Fruit fly (Drosophila melanogaster): ENCODE results near the gene JIL-1.

DNA sequence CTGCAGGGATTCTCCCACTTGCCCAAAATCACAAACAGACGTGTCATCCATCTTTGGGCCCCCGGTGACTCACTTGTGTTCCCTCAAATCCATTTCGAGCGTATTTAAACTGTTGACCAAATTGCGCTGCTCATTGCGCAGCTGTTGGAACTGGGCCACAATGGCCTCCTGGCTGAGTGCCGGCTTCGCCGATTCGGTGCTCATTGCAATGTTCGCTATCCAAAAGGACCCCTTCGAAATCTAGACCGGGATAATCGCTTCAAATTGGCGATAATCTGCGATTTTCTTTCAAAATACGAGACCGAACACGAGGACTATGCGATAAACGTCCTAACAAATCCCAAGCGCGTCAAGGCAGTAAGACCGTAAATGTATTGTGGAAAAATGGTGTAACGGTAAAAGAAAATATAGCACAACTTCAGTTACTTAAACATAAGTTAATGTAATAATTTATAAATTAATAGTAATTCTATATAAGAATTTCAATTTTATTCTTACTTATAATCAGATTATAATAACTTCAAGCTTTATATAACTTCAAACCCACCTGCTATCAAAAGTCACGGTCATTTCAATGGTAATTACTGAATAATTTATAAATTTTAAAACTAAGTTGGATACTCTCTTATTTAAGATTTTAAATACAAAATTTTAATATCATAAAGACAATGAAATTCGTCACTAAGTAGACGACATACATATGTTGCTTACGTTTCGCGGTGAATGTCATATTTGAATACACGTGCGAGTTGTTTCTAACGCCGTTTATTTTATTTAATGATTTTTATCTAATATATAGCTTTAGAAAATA, 18.7 kb downstream of the JIL-1 start, which contains the start of the genes Pfdn2 and Noc1:
- no peak for TF ChIP-seq Mio (GFP tag; optimal IDR thresholded peaks at IDR 0.05)
- no peak for TF ChIP-seq h (GFP tag; optimal IDR thresholded peaks at IDR 0.05)
- TF ChIP-seq usp (GFP tag; optimal IDR thresholded peaks at IDR 0.05) = no peak
- no peak for TF ChIP-seq Jra (GFP tag; optimal IDR thresholded peaks at IDR 0.05)
- no peak for TF ChIP-seq dmrt93B (GFP tag; optimal IDR thresholded peaks at IDR 0.05)
- no peak for TF ChIP-seq woc (GFP tag; optimal IDR thresholded peaks at IDR 0.05)
- no peak for TF ChIP-seq foxo (GFP tag; optimal IDR thresholded peaks at IDR 0.05)
- no peak for TF ChIP-seq OdsH (GFP tag; optimal IDR thresholded peaks at IDR 0.05)
- TF ChIP-seq Hr83 (GFP tag; optimal IDR thresholded peaks at IDR 0.05; ENCODE audit: poor library complexity, severe bottlenecking) = no peak
- no peak for TF ChIP-seq Abd-B (GFP tag; optimal IDR thresholded peaks at IDR 0.05)
